Worm (Caenorhabditis elegans) whole organism, young adult: Measurements from ENCODE around the gene K11H12.6.
A peak's percentile ranks its signal among the peaks of the same experiment; 100 is the strongest.

Source experiments
- B0019.2 ChIP-seq: fragments of 200-800 bp; sonication (Bioruptor generic); conservative IDR thresholded peaks from 2 replicates; pipeline ENCODE4 v1.3.6; 2022; ENCODE audit warnings: missing genetic modification reagents, missing genetic modification characterization, missing compliant biosample characterization
- B0261.1 ChIP-seq: sonication (generic microtip); optimal IDR thresholded peaks from 2 replicates; lab custom pipeline; 2016; ENCODE audit warnings: mild to moderate bottlenecking, missing genetic modification characterization, moderate library complexity, missing compliant biosample characterization
- F39B2.1 ChIP-seq: fragments of 200-800 bp; sonication (Bioruptor generic); IDR thresholded peaks from 2 replicates; pipeline ENCODE4 v1.3.6; 2022; ENCODE audit warnings: missing genetic modification reagents, missing genetic modification characterization, missing compliant biosample characterization
- F49E8.2 ChIP-seq: sonication (generic microtip); optimal IDR thresholded peaks from 3 replicates; lab custom pipeline; 2017; ENCODE audit warnings: missing genetic modification characterization, mild to moderate bottlenecking, missing compliant biosample characterization, antibody characterized with exemption, moderate library complexity; ENCODE audit not compliant: insufficient read depth
- F55B11.4 ChIP-seq: sonication (generic microtip); optimal IDR thresholded peaks from 2 replicates; lab custom pipeline; 2016; ENCODE audit warnings: missing compliant biosample characterization, missing genetic modification characterization, borderline replicate concordance; ENCODE audit not compliant: insufficient read depth
- K11D2.4 ChIP-seq: fragments of 200-800 bp; sonication (Bioruptor generic); IDR thresholded peaks from 2 replicates; pipeline ENCODE4 v1.3.6; 2022; ENCODE audit warnings: missing genetic modification reagents, missing genetic modification characterization, missing compliant biosample characterization
- T26A5.8 ChIP-seq: sonication (generic microtip); optimal IDR thresholded peaks from 2 replicates; lab custom pipeline; 2016; ENCODE audit warnings: missing genetic modification characterization, missing compliant biosample characterization
- Y53G8AR.9 ChIP-seq: fragments of 200-800 bp; sonication (Bioruptor generic); conservative IDR thresholded peaks from 2 replicates; pipeline ENCODE4 v1.3.6; 2022; ENCODE audit warnings: missing genetic modification reagents, missing genetic modification characterization, missing compliant biosample characterization
- Y67H2A.10 ChIP-seq: fragments of 200-800 bp; sonication (Bioruptor generic); conservative IDR thresholded peaks from 2 replicates; pipeline ENCODE4 v1.3.6; 2022; ENCODE audit warnings: missing genetic modification reagents, missing genetic modification characterization, missing compliant biosample characterization
- aptf-2 ChIP-seq: fragments of 200-800 bp; sonication (Bioruptor generic); conservative IDR thresholded peaks from 2 replicates; pipeline ENCODE4 v1.3.6; 2022; ENCODE audit warnings: missing genetic modification reagents, missing genetic modification characterization, missing compliant biosample characterization
- atf-7 ChIP-seq: sonication (generic microtip); optimal IDR thresholded peaks from 2 replicates; lab custom pipeline; 2017; ENCODE audit warnings: mild to moderate bottlenecking, missing genetic modification characterization, missing compliant biosample characterization
- attf-5 ChIP-seq: fragments of 200-800 bp; sonication (Bioruptor generic); optimal IDR thresholded peaks from 2 replicates; lab custom pipeline; 2018; ENCODE audit warnings: mild to moderate bottlenecking, missing genetic modification characterization, missing compliant biosample characterization
- dox-1 ChIP-seq: fragments of 200-800 bp; sonication (Bioruptor generic); IDR thresholded peaks from 2 replicates; pipeline ENCODE4 v1.3.6; 2022; ENCODE audit warnings: missing genetic modification reagents, missing genetic modification characterization, missing compliant biosample characterization
- dpff-1 ChIP-seq: sonication (generic microtip); optimal IDR thresholded peaks from 2 replicates; lab custom pipeline; 2017; ENCODE audit warnings: mild to moderate bottlenecking, missing genetic modification characterization, missing compliant biosample characterization
- dpl-1 ChIP-seq: fragments of 150-350 bp; optimal IDR thresholded peaks from 2 replicates; lab custom pipeline; 2014; ENCODE audit warnings: missing biosample characterization, missing genetic modification reagents, missing genetic modification characterization
- egl-18 ChIP-seq: fragments of 200-800 bp; sonication (Bioruptor generic); IDR thresholded peaks from 2 replicates; pipeline ENCODE4 v1.3.6; 2022; ENCODE audit warnings: missing genetic modification reagents, missing genetic modification characterization, missing compliant biosample characterization
- ets-4 ChIP-seq: fragments of 200-800 bp; sonication (Bioruptor generic); optimal IDR thresholded peaks from 2 replicates; lab custom pipeline; 2018; ENCODE audit warnings: mild to moderate bottlenecking, missing genetic modification characterization, missing compliant biosample characterization
- gei-17 ChIP-seq: fragments of 200-800 bp; sonication (Bioruptor generic); optimal IDR thresholded peaks from 2 replicates; lab custom pipeline; 2018; ENCODE audit warnings: mild to moderate bottlenecking, missing genetic modification characterization, missing compliant biosample characterization
- hmg-1.2 ChIP-seq: fragments of 200-800 bp; sonication (Bioruptor generic); IDR thresholded peaks from 2 replicates; pipeline ENCODE4 v1.3.6; 2022; ENCODE audit warnings: missing genetic modification reagents, missing genetic modification characterization, missing compliant biosample characterization
- hrde-1 ChIP-seq: sonication (generic microtip); optimal IDR thresholded peaks from 2 replicates; lab custom pipeline; 2016; ENCODE audit warnings: missing genetic modification characterization, mild to moderate bottlenecking, missing compliant biosample characterization, moderate library complexity, missing genotype, missing genetic modification reagents, borderline replicate concordance
- hsf-1 ChIP-seq: fragments of 200-800 bp; sonication (Bioruptor generic); IDR thresholded peaks from 2 replicates; pipeline ENCODE4 v1.3.6; 2022; ENCODE audit warnings: missing genetic modification reagents, missing genetic modification characterization, missing compliant biosample characterization
- lag-1 ChIP-seq: fragments of 200-800 bp; sonication (Bioruptor generic); IDR thresholded peaks from 2 replicates; pipeline ENCODE4 v1.3.6; 2022; ENCODE audit warnings: missing genetic modification reagents, missing genetic modification characterization, missing compliant biosample characterization
- lin-26 ChIP-seq: fragments of 200-800 bp; sonication (Bioruptor generic); IDR thresholded peaks from 2 replicates; pipeline ENCODE4 v1.3.6; 2022; ENCODE audit warnings: missing genetic modification reagents, missing genetic modification characterization, missing compliant biosample characterization
- lin-54 ChIP-seq: fragments of 200-800 bp; sonication (Bioruptor generic); optimal IDR thresholded peaks from 2 replicates; lab custom pipeline; 2018; ENCODE audit warnings: mild to moderate bottlenecking, missing genetic modification characterization, missing compliant biosample characterization
- lsl-1 ChIP-seq: fragments of 200-800 bp; sonication (Bioruptor generic); optimal IDR thresholded peaks from 2 replicates; lab custom pipeline; 2018; ENCODE audit warnings: mild to moderate bottlenecking, missing genetic modification characterization, moderate library complexity, missing compliant biosample characterization
- madf-3 ChIP-seq: fragments of 200-800 bp; sonication (Bioruptor generic); IDR thresholded peaks from 2 replicates; pipeline ENCODE4 v1.3.6; 2022; ENCODE audit warnings: missing genetic modification reagents, missing genetic modification characterization, missing compliant biosample characterization
- madf-8 ChIP-seq: fragments of 200-800 bp; sonication (Bioruptor generic); conservative IDR thresholded peaks from 2 replicates; pipeline ENCODE4 v1.3.6; 2022; ENCODE audit warnings: missing genetic modification reagents, missing genetic modification characterization, missing compliant biosample characterization
- nfya-1 ChIP-seq: sonication (generic microtip); optimal IDR thresholded peaks from 2 replicates; lab custom pipeline; 2017; ENCODE audit warnings: antibody characterized with exemption, missing compliant biosample characterization, missing genetic modification characterization, borderline replicate concordance; ENCODE audit not compliant: insufficient read depth
- nfya-2 ChIP-seq: fragments of 200-800 bp; sonication (Bioruptor generic); IDR thresholded peaks from 2 replicates; pipeline ENCODE4 v1.3.6; 2022; ENCODE audit warnings: missing genetic modification reagents, missing genetic modification characterization, missing compliant biosample characterization
- nhr-80 ChIP-seq: sonication (generic microtip); optimal IDR thresholded peaks from 2 replicates; lab custom pipeline; 2016; ENCODE audit warnings: missing genetic modification characterization, missing compliant biosample characterization
- nhr-90 ChIP-seq: sonication (generic microtip); optimal IDR thresholded peaks from 2 replicates; lab custom pipeline; 2016; ENCODE audit warnings: missing genotype, mild to moderate bottlenecking, missing genetic modification characterization, missing compliant biosample characterization
- rcor-1 ChIP-seq: fragments of 200-800 bp; sonication (Bioruptor generic); IDR thresholded peaks from 2 replicates; pipeline ENCODE4 v1.3.6; 2022; ENCODE audit warnings: missing genetic modification reagents, missing genetic modification characterization, missing compliant biosample characterization
- repo-1 ChIP-seq: sonication (generic microtip); optimal IDR thresholded peaks from 2 replicates; lab custom pipeline; 2017; ENCODE audit warnings: mild to moderate bottlenecking, missing genetic modification characterization, missing compliant biosample characterization
- rpc-1 ChIP-seq, 2 experiments: fragments of 150-350 bp in 1 of 2; sonication (generic microtip) in 1 of 2; optimal IDR thresholded peaks; 2 replicates each; lab custom pipeline; 2014 to 2018; ENCODE audit warnings: missing biosample characterization in 1 of 2, missing genetic modification characterization in 1 of 2, missing genetic modification reagents in 1 of 2, missing genotype in 1 of 2
- sdz-38 ChIP-seq: sonication (generic microtip); optimal IDR thresholded peaks from 2 replicates; lab custom pipeline; 2016; ENCODE audit warnings: missing genotype, missing genetic modification characterization, missing compliant biosample characterization
- snpc-1.1 ChIP-seq: sonication (generic microtip); optimal IDR thresholded peaks from 2 replicates; lab custom pipeline; 2017; ENCODE audit warnings: missing genetic modification characterization, mild to moderate bottlenecking, missing compliant biosample characterization, antibody characterized with exemption, moderate library complexity, missing genotype, missing genetic modification reagents; ENCODE audit not compliant: insufficient read depth
- somi-1 ChIP-seq: fragments of 200-800 bp; sonication (Bioruptor generic); optimal IDR thresholded peaks from 2 replicates; lab custom pipeline; 2018; ENCODE audit warnings: mild to moderate bottlenecking, missing genetic modification characterization, missing compliant biosample characterization
- tbp1 ChIP-seq: fragments of 200-800 bp; sonication (Bioruptor generic); optimal IDR thresholded peaks from 2 replicates; lab custom pipeline; 2018; ENCODE audit warnings: mild to moderate bottlenecking, missing genetic modification characterization, missing compliant biosample characterization
- unc-130 ChIP-seq: sonication (generic microtip); optimal IDR thresholded peaks from 2 replicates; lab custom pipeline; 2016; ENCODE audit warnings: missing genetic modification reagents, missing genetic modification characterization, missing compliant biosample characterization
- zim-3 ChIP-seq: sonication (generic microtip); optimal IDR thresholded peaks from 2 replicates; lab custom pipeline; 2017; ENCODE audit warnings: mild to moderate bottlenecking, missing genetic modification characterization, moderate library complexity, missing compliant biosample characterization
- ztf-18 ChIP-seq: sonication (generic microtip); optimal IDR thresholded peaks from 2 replicates; lab custom pipeline; 2016; ENCODE audit warnings: missing genotype, mild to moderate bottlenecking, missing genetic modification characterization, missing compliant biosample characterization
- ztf-22 ChIP-seq: fragments of 200-800 bp; sonication (Bioruptor generic); optimal IDR thresholded peaks from 2 replicates; lab custom pipeline; 2018; ENCODE audit warnings: mild to moderate bottlenecking, missing genetic modification characterization, moderate library complexity, missing compliant biosample characterization
- ztf-28 ChIP-seq: fragments of 200-800 bp; sonication (Bioruptor generic); IDR thresholded peaks from 2 replicates; pipeline ENCODE4 v1.3.6; 2022; ENCODE audit warnings: missing genetic modification reagents, missing genetic modification characterization, missing compliant biosample characterization
- ztf-3 ChIP-seq: fragments of 200-800 bp; sonication (Bioruptor generic); optimal IDR thresholded peaks from 2 replicates; lab custom pipeline; 2018; ENCODE audit warnings: mild to moderate bottlenecking, missing genetic modification characterization, missing compliant biosample characterization

Gene K11H12.6

DNA sequence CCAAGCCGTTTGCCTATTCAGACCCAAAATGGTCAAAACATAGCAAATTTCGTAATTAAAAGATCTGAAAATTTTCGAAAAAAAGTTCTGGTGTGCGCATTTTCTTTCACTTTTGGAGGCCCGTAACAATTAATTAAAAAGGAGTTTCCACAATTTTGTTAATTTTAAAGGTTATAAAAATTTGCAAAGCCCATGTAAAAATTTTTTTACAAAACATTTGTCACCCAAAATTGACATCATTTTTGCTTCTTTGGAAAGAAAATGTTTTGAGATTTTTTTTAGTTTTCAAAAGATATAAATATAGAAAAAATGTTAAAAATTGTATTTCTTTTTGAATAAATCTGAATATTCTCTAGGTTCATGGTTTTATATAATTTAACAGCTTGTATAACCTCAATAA is at the start of gene K11H12.6:
K11H12.6 (plus strand) TSS at position 301 of the 400 bp plus-strand sequence.
- no peak for TF ChIP-seq aptf-2 (GFP tag; lab: Robert Waterston, UW)
- no peak for TF ChIP-seq attf-5 (GFP tag; lab: Kevin White, UChicago)
- TF ChIP-seq unc-130 (GFP tag; lab: Kevin White, UChicago): no peak
- no peak for TF ChIP-seq hsf-1 (GFP tag; lab: Robert Waterston, UW)
- TF ChIP-seq lsl-1 (GFP tag; lab: Kevin White, UChicago): no peak
- TF ChIP-seq nhr-80 (tag; lab: Kevin White, UChicago): no peak
- TF ChIP-seq F49E8.2: no peak
- TF ChIP-seq repo-1: no peak
- TF ChIP-seq gei-17 (GFP tag; lab: Kevin White, UChicago): no peak
- TF ChIP-seq nhr-90 (tag; lab: Kevin White, UChicago): no peak
- no peak for TF ChIP-seq rpc-1 (optimal IDR thresholded peaks at IDR 0.05; lab: Kevin White, UChicago)
- TF ChIP-seq rpc-1 (tag; optimal IDR thresholded peaks at IDR 0.05; lab: Kevin White, UChicago): no peak
- no peak for TF ChIP-seq Y67H2A.10 (GFP tag; lab: Robert Waterston, UW)
- no peak for TF ChIP-seq sdz-38 (tag; lab: Kevin White, UChicago)
- TF ChIP-seq ztf-28 (GFP tag; lab: Robert Waterston, UW): no peak

DNA sequence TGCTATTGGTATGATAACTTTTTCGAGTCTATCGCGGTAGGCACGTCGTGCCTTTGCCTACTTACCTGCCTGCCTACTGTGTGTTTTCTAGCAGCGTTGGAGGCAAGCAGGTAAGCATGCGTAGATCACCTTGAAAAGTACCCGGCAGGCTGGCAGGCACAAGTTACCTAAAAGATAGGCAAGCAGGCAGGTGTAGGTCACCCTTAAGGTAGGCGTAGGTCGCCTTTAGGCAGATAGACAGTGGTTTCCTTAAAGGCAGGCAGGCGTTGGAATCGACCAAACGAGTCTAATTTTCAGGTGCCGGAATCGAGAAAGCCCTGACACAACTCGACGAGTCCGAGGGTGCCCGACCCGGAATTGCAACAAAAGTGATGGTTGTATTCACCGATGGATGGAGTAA is 47.3 kb upstream of the K11H12.6 start:
- TF ChIP-seq Y53G8AR.9 (GFP tag; lab: Robert Waterston, UW): no peak
- TF ChIP-seq nfya-2 (GFP tag; lab: Robert Waterston, UW): no peak
- TF ChIP-seq ztf-22 (GFP tag; lab: Kevin White, UChicago): no peak
- TF ChIP-seq nfya-1 (tag; lab: Kevin White, UChicago): no peak
- no peak for TF ChIP-seq egl-18 (GFP tag; lab: Robert Waterston, UW)
- TF ChIP-seq rcor-1 (GFP tag; lab: Robert Waterston, UW): no peak
- no peak for TF ChIP-seq F39B2.1
- TF ChIP-seq hmg-1.2 (GFP tag; lab: Robert Waterston, UW): no peak
- TF ChIP-seq F55B11.4 (tag; lab: Kevin White, UChicago): no peak
- no peak for TF ChIP-seq tbp1 (GFP tag; lab: Kevin White, UChicago)
- no peak for TF ChIP-seq ztf-3
- no peak for TF ChIP-seq lsl-1 (GFP tag; lab: Kevin White, UChicago)
- no peak for TF ChIP-seq madf-3 (GFP tag; lab: Robert Waterston, UW)
- no peak for TF ChIP-seq B0261.1 (tag; lab: Kevin White, UChicago)
- TF ChIP-seq lag-1 (GFP tag; lab: Robert Waterston, UW): no peak
- no peak for TF ChIP-seq hrde-1 (tag; lab: Kevin White, UChicago)
- TF ChIP-seq K11D2.4 (GFP tag; lab: Robert Waterston, UW): no peak

DNA sequence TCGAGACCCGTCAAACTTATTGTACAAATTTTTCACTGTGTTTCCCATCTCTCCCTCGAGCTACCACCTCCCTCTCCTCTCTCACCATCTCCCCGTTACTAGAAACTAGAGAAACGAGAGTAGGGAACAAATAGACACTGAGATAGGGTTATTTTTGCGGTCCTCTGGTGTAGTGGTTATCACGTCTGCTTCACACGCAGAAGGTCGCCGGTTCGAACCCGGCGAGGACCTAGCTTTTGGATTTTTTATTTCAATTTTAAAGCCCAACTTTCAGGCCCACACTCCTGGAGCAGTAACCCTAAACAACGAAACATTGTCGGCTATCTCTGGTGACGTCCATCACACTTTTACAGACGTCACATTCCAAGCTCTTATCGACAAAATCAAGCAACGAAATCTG is 46.8 kb upstream of the K11H12.6 start:
- TF ChIP-seq lin-54: peak; percentile 58
- no peak for TF ChIP-seq madf-3 (GFP tag; lab: Robert Waterston, UW)
- TF ChIP-seq atf-7 (tag; lab: Kevin White, UChicago): peak; percentile 9
- no peak for TF ChIP-seq somi-1 (GFP tag; lab: Kevin White, UChicago)
- no peak for TF ChIP-seq dpff-1 (tag; lab: Kevin White, UChicago)
- TF ChIP-seq lin-26 (GFP tag; lab: Robert Waterston, UW): peak; percentile 80
- no peak for TF ChIP-seq ets-4 (GFP tag; lab: Kevin White, UChicago)
- TF ChIP-seq madf-8 (GFP tag; lab: Robert Waterston, UW): no peak
- TF ChIP-seq dpl-1 (GFP tag; lab: Kevin White, UChicago): no peak
- no peak for TF ChIP-seq nfya-2 (GFP tag; lab: Robert Waterston, UW)
- TF ChIP-seq ztf-18 (tag; lab: Kevin White, UChicago): peak; percentile 39
- TF ChIP-seq dox-1: peak; percentile 75
- TF ChIP-seq repo-1: peak; percentile 55
- no peak for TF ChIP-seq lag-1 (GFP tag; lab: Robert Waterston, UW)
- TF ChIP-seq rpc-1 (optimal IDR thresholded peaks at IDR 0.05; lab: Kevin White, UChicago): peak; percentile 87
- peak; percentile 84 for TF ChIP-seq rpc-1 (tag; optimal IDR thresholded peaks at IDR 0.05; lab: Kevin White, UChicago)
- TF ChIP-seq F49E8.2: no peak
- peak; percentile 55; the same call in 1 of the 2 replicates for TF ChIP-seq B0019.2 (GFP tag; lab: Robert Waterston, UW)
- TF ChIP-seq T26A5.8 (tag; lab: Kevin White, UChicago): peak; percentile 12
- no peak for TF ChIP-seq hrde-1 (tag; lab: Kevin White, UChicago)
- peak; percentile 82 for TF ChIP-seq zim-3 (tag; lab: Kevin White, UChicago)
- TF ChIP-seq snpc-1.1 (tag; lab: Kevin White, UChicago): no peak
